Worm (Caenorhabditis elegans) whole organism, L4 larva: ENCODE results near the gene klc-2.

Source experiments
- D1046.2 ChIP-seq: fragments of 200-800 bp; sonication (Bioruptor generic); IDR thresholded peaks from 2 replicates; pipeline ENCODE4 v1.3.6; 2022; ENCODE audit warnings: missing genetic modification characterization, missing compliant biosample characterization
- F26F4.8 ChIP-seq: fragments of 200-800 bp; sonication (Bioruptor generic); conservative IDR thresholded peaks from 2 replicates; pipeline ENCODE4 v1.3.6; 2022; ENCODE audit warnings: missing genetic modification characterization, missing compliant biosample characterization
- F44E2.7 ChIP-seq: fragments of 200-800 bp; sonication (Bioruptor generic); IDR thresholded peaks from 2 replicates; pipeline ENCODE4 v2.1.2; 2022; ENCODE audit warnings: missing genetic modification characterization, missing compliant biosample characterization
- Y105C5A.15 ChIP-seq: fragments of 200-800 bp; sonication (Bioruptor generic); IDR thresholded peaks from 2 replicates; pipeline ENCODE4 v1.3.6; 2022; ENCODE audit warnings: missing genetic modification characterization, missing compliant biosample characterization
- Y48G9A.11 ChIP-seq: fragments of 200-800 bp; sonication (Bioruptor generic); IDR thresholded peaks from 2 replicates; pipeline ENCODE4 v1.3.6; 2022; ENCODE audit warnings: missing genetic modification reagents, missing genetic modification characterization, missing compliant biosample characterization
- Y5F2A.4 ChIP-seq: fragments of 200-800 bp; sonication (Bioruptor generic); optimal IDR thresholded peaks from 2 replicates; lab custom pipeline; 2018; ENCODE audit warnings: mild to moderate bottlenecking, missing genetic modification characterization, missing compliant biosample characterization
- Y75B8A.6 ChIP-seq: fragments of 200-800 bp; sonication (Bioruptor generic); IDR thresholded peaks from 2 replicates; pipeline ENCODE4 v1.3.6; 2022; ENCODE audit warnings: missing genetic modification reagents, missing genetic modification characterization, missing compliant biosample characterization
- ama-1 ChIP-seq: fragments of 150-350 bp; optimal IDR thresholded peaks from 2 replicates; lab custom pipeline; 2014; ENCODE audit warnings: inconsistent platforms, mixed read lengths
- arid-1 ChIP-seq: fragments of 200-800 bp; sonication (Bioruptor generic); conservative IDR thresholded peaks from 2 replicates; pipeline ENCODE4 v1.3.6; 2022; ENCODE audit warnings: missing genetic modification reagents, missing genetic modification characterization, missing compliant biosample characterization
- ceh-44 ChIP-seq: fragments of 200-800 bp; sonication (Bioruptor generic); IDR thresholded peaks from 2 replicates; pipeline ENCODE4 v1.3.6; 2022; ENCODE audit warnings: missing genetic modification reagents, missing genetic modification characterization, missing compliant biosample characterization
- ctbp-1 ChIP-seq: fragments of 200-800 bp; sonication (Bioruptor generic); IDR thresholded peaks from 2 replicates; pipeline ENCODE4 v1.3.6; 2022; ENCODE audit warnings: missing genetic modification reagents, missing genetic modification characterization, missing compliant biosample characterization
- daf-12 ChIP-seq: fragments of 150-350 bp; optimal IDR thresholded peaks from 2 replicates; lab custom pipeline; 2014; ENCODE audit warnings: missing biosample characterization, missing genetic modification reagents, missing genetic modification characterization
- daf-16 ChIP-seq, 3 experiments: sonication (generic microtip); optimal IDR thresholded peaks; 2 replicates each; lab custom pipeline; 2016 to 2017; ENCODE audit warnings: missing genetic modification characterization in 3 of 3, missing genetic modification reagents in 3 of 3, mild to moderate bottlenecking in 2 of 3, missing compliant biosample characterization in 2 of 3, missing biosample characterization in 1 of 3, moderate library complexity in 1 of 3
- daf-8 ChIP-seq: fragments of 200-800 bp; sonication (Bioruptor generic); IDR thresholded peaks from 2 replicates; pipeline ENCODE4 v1.3.6; 2022; ENCODE audit warnings: missing genetic modification characterization, missing compliant biosample characterization
- dmd-6 ChIP-seq: fragments of 200-800 bp; sonication (Bioruptor generic); IDR thresholded peaks from 2 replicates; pipeline ENCODE4 v1.3.6; 2022; ENCODE audit warnings: missing genetic modification reagents, missing genetic modification characterization, missing compliant biosample characterization
- dmd-8 ChIP-seq: fragments of 200-800 bp; sonication (Bioruptor generic); IDR thresholded peaks from 2 replicates; pipeline ENCODE4 v1.3.6; 2022; ENCODE audit warnings: missing genetic modification characterization, missing compliant biosample characterization
- dmd-9 ChIP-seq: fragments of 200-800 bp; sonication (Bioruptor generic); IDR thresholded peaks from 2 replicates; pipeline ENCODE4 v1.3.6; 2022; ENCODE audit warnings: missing genetic modification reagents, missing genetic modification characterization, missing compliant biosample characterization
- duxl-1 ChIP-seq: sonication (generic microtip); optimal IDR thresholded peaks from 2 replicates; lab custom pipeline; 2016; ENCODE audit warnings: mild to moderate bottlenecking, missing genetic modification characterization, moderate library complexity, missing compliant biosample characterization; ENCODE audit not compliant: poor library complexity
- dve-1 ChIP-seq: sonication (generic microtip); optimal IDR thresholded peaks from 2 replicates; lab custom pipeline; 2017; ENCODE audit warnings: antibody characterized with exemption, mild to moderate bottlenecking, missing genetic modification characterization, missing compliant biosample characterization; ENCODE audit not compliant: insufficient read depth
- egl-43 ChIP-seq: fragments of 200-800 bp; sonication (Bioruptor generic); IDR thresholded peaks from 2 replicates; pipeline ENCODE4 v1.3.6; 2022; ENCODE audit warnings: missing genetic modification reagents, missing genetic modification characterization, missing compliant biosample characterization
- gei-8 ChIP-seq: fragments of 200-800 bp; sonication (Bioruptor generic); optimal IDR thresholded peaks from 2 replicates; lab custom pipeline; 2018; ENCODE audit warnings: mild to moderate bottlenecking, missing genetic modification characterization, missing compliant biosample characterization
- hmg-1.1 ChIP-seq: fragments of 200-800 bp; sonication (Bioruptor generic); IDR thresholded peaks from 2 replicates; pipeline ENCODE4 v1.3.6; 2022; ENCODE audit warnings: missing genetic modification reagents, missing genetic modification characterization, missing compliant biosample characterization
- lim-7 ChIP-seq: fragments of 200-800 bp; sonication (Bioruptor generic); IDR thresholded peaks from 2 replicates; pipeline ENCODE4 v1.3.6; 2022; ENCODE audit warnings: missing genetic modification characterization, missing compliant biosample characterization
- lin-1 ChIP-seq: fragments of 200-800 bp; sonication (Bioruptor generic); IDR thresholded peaks from 2 replicates; pipeline ENCODE4 v1.3.6; 2022; ENCODE audit warnings: missing genetic modification reagents, missing genetic modification characterization, missing compliant biosample characterization
- lin-38 ChIP-seq: fragments of 200-800 bp; sonication (Bioruptor generic); IDR thresholded peaks from 2 replicates; pipeline ENCODE4 v1.3.6; 2022; ENCODE audit warnings: missing genetic modification reagents, missing genetic modification characterization, missing compliant biosample characterization
- madf-5 ChIP-seq, 2 experiments: fragments of 200-800 bp; sonication (Bioruptor generic); IDR thresholded peaks; 2 replicates each; pipeline ENCODE4 v1.3.6; 2022; ENCODE audit warnings: missing compliant biosample characterization in 2 of 2, missing genetic modification characterization in 2 of 2
- madf-9 ChIP-seq: fragments of 200-800 bp; sonication (Bioruptor generic); conservative IDR thresholded peaks from 2 replicates; pipeline ENCODE4 v1.3.6; 2022; ENCODE audit warnings: missing genetic modification reagents, missing genetic modification characterization, missing compliant biosample characterization
- mes-2 ChIP-seq: sonication (generic microtip); optimal IDR thresholded peaks from 2 replicates; lab custom pipeline; 2016; ENCODE audit warnings: missing genotype, mild to moderate bottlenecking, missing genetic modification characterization, missing compliant biosample characterization; ENCODE audit not compliant: poor library complexity, severe bottlenecking
- mxl-2 ChIP-seq: fragments of 200-800 bp; sonication (Bioruptor generic); conservative IDR thresholded peaks from 2 replicates; pipeline ENCODE4 v1.3.6; 2022; ENCODE audit warnings: missing genetic modification reagents, missing genetic modification characterization, missing compliant biosample characterization
- nhr-111 ChIP-seq: fragments of 200-800 bp; sonication (Bioruptor generic); optimal IDR thresholded peaks from 2 replicates; lab custom pipeline; 2018; ENCODE audit warnings: mild to moderate bottlenecking, missing genetic modification characterization, missing compliant biosample characterization
- nhr-237 ChIP-seq: sonication (generic microtip); optimal IDR thresholded peaks from 2 replicates; lab custom pipeline; 2017; ENCODE audit warnings: missing biosample characterization, missing genetic modification characterization
- nhr-28 ChIP-seq: fragments of 150-350 bp; optimal IDR thresholded peaks from 2 replicates; lab custom pipeline; 2014; ENCODE audit warnings: missing biosample characterization, missing genetic modification characterization
- nhr-41 ChIP-seq: fragments of 200-800 bp; sonication (Bioruptor generic); IDR thresholded peaks from 2 replicates; pipeline ENCODE4 v1.3.6; 2022; ENCODE audit warnings: missing genetic modification reagents, missing genetic modification characterization, missing compliant biosample characterization
- nhr-6 ChIP-seq: fragments of 150-350 bp; optimal IDR thresholded peaks from 2 replicates; lab custom pipeline; 2014; ENCODE audit warnings: missing biosample characterization, missing genetic modification characterization
- nhr-77 ChIP-seq: fragments of 150-350 bp; optimal IDR thresholded peaks from 2 replicates; lab custom pipeline; 2014; ENCODE audit warnings: missing biosample characterization, missing genetic modification characterization
- pha-4 ChIP-seq, 2 experiments: fragments of 150-350 bp in 1 of 2; fragments of 200-800 bp in 1 of 2; sonication (Bioruptor generic) in 1 of 2; IDR thresholded peaks in 1 of 2; optimal IDR thresholded peaks in 1 of 2; 2 replicates each; pipeline versions ENCODE4 v1.3.6 to Lab custom; 2014 to 2022; ENCODE audit warnings: missing genetic modification characterization in 2 of 2, missing genetic modification reagents in 2 of 2, missing biosample characterization in 1 of 2, missing compliant biosample characterization in 1 of 2
- php-3 ChIP-seq: fragments of 200-800 bp; sonication (Bioruptor generic); IDR thresholded peaks from 2 replicates; pipeline ENCODE4 v1.3.6; 2022; ENCODE audit warnings: missing genetic modification reagents, missing genetic modification characterization, missing compliant biosample characterization
- rbr-2 ChIP-seq: sonication (generic microtip); optimal IDR thresholded peaks from 2 replicates; lab custom pipeline; 2016; ENCODE audit warnings: missing genotype, missing genetic modification characterization, missing compliant biosample characterization
- saeg-2 ChIP-seq: fragments of 200-800 bp; sonication (Bioruptor generic); IDR thresholded peaks from 2 replicates; pipeline ENCODE4 v1.3.6; 2022; ENCODE audit warnings: missing genetic modification reagents, missing genetic modification characterization, missing compliant biosample characterization
- snpc-1.2 ChIP-seq: fragments of 200-800 bp; sonication (Bioruptor generic); IDR thresholded peaks from 2 replicates; pipeline ENCODE4 v1.3.6; 2022; ENCODE audit warnings: missing genetic modification reagents, missing genetic modification characterization, missing compliant biosample characterization
- spr-3 ChIP-seq: fragments of 200-800 bp; sonication (Bioruptor generic); optimal IDR thresholded peaks from 2 replicates; lab custom pipeline; 2018; ENCODE audit warnings: mild to moderate bottlenecking, missing genetic modification characterization, missing compliant biosample characterization
- tra-1 ChIP-seq: fragments of 200-800 bp; sonication (Bioruptor generic); IDR thresholded peaks from 2 replicates; pipeline ENCODE4 v1.3.6; 2022; ENCODE audit warnings: missing genetic modification reagents, missing genetic modification characterization, missing compliant biosample characterization
- unc-130 ChIP-seq: sonication (generic microtip); optimal IDR thresholded peaks from 2 replicates; lab custom pipeline; 2016; ENCODE audit warnings: missing genetic modification reagents, missing genetic modification characterization, missing compliant biosample characterization
- vab-7 ChIP-seq: fragments of 200-800 bp; sonication (Bioruptor generic); IDR thresholded peaks from 2 replicates; pipeline ENCODE4 v1.3.6; 2022; ENCODE audit warnings: missing genetic modification reagents, missing genetic modification characterization, missing compliant biosample characterization
- zfp-3 ChIP-seq: fragments of 200-800 bp; sonication (Bioruptor generic); conservative IDR thresholded peaks from 2 replicates; pipeline ENCODE4 v1.3.6; 2022; ENCODE audit warnings: missing genetic modification reagents, missing genetic modification characterization, missing compliant biosample characterization
- zip-11 ChIP-seq: fragments of 200-800 bp; sonication (Bioruptor generic); IDR thresholded peaks from 2 replicates; pipeline ENCODE4 v1.3.6; 2022; ENCODE audit warnings: missing genetic modification characterization, missing compliant biosample characterization

Gene klc-2

ce11 chrV:5592323-5592722 lies 11.1 kb upstream of the klc-2 start, which contains the start of gene vps-37 (continued):
- TF ChIP-seq nhr-6 (tag; lab: Kevin White, UChicago) (peak; percentile 54), daf-12 (tag; lab: Kevin White, UChicago) (no peak), ama-1 (lab: Kevin White, UChicago) (no peak), nhr-28 (peak; percentile 46), nhr-77 (tag; lab: Kevin White, UChicago) (peak; percentile 42), ceh-44 (GFP tag; lab: Robert Waterston, UW) (no peak), dve-1 (tag; lab: Kevin White, UChicago) (peak; percentile 86), tra-1 (0 out of 2 replicates have a peak, but pooled peaks have one; percentile 19), hmg-1.1 (GFP tag; lab: Robert Waterston, UW) (peak; percentile 74), F44E2.7 (no peak)

- TF ChIP-seq D1046.2 (GFP tag; lab: Robert Waterston, UW) (peak; percentile 87; the same call in 1 of the 2 replicates), lim-7 (GFP tag; lab: Robert Waterston, UW) (peak; percentile 99), egl-43 (GFP tag; lab: Robert Waterston, UW) (peak; percentile 69; the same call in 1 of the 2 replicates), madf-9 (GFP tag; lab: Robert Waterston, UW) (0 out of 2 replicates have a peak, but pooled peaks have one; percentile 21), F26F4.8 (GFP tag; lab: Robert Waterston, UW) (peak; percentile 76), lin-38 (GFP tag; lab: Robert Waterston, UW) (peak; percentile 72), Y48G9A.11 (peak; percentile 78), rbr-2 (tag; lab: Kevin White, UChicago) (no peak), dmd-8 (GFP tag; lab: Robert Waterston, UW) (peak; percentile 86), php-3 (GFP tag; lab: Robert Waterston, UW) (0 out of 2 replicates have a peak, but pooled peaks have one; percentile 25), daf-8 (GFP tag; lab: Robert Waterston, UW) (no peak), pha-4 (GFP tag; IDR thresholded peaks at IDR 0.05; lab: Robert Waterston, UW) (peak; percentile 83; the same call in 1 of the 2 replicates), pha-4 (tag; optimal IDR thresholded peaks at IDR 0.05; lab: Kevin White, UChicago) (no peak), zfp-3 (GFP tag; lab: Robert Waterston, UW) (peak; percentile 30; the same call in 1 of the 2 replicates), nhr-111 (peak; percentile 76), Y105C5A.15 (GFP tag; lab: Robert Waterston, UW) (peak; percentile 99), nhr-77 (tag; lab: Kevin White, UChicago) (no peak), arid-1 (GFP tag; lab: Robert Waterston, UW) (peak; percentile 94), Y5F2A.4 (peak; percentile 42), tra-1 (peak; percentile 47; the same call in 1 of the 2 replicates), Y75B8A.6 (GFP tag; lab: Robert Waterston, UW) (peak; percentile 93), snpc-1.2 (peak; percentile 87), nhr-41 (0 out of 2 replicates have a peak, but pooled peaks have one; percentile 37), vab-7 (GFP tag; lab: Robert Waterston, UW) (peak; percentile 78), F44E2.7 (0 out of 2 replicates have a peak, but pooled peaks have one; percentile 19), nhr-28 (no peak), daf-16 (GFP tag; optimal IDR thresholded peaks at IDR 0.05; lab: Kevin White, UChicago) (peak in 1 of 2 experiments; percentile 27), daf-16 (tag; optimal IDR thresholded peaks at IDR 0.05; lab: Kevin White, UChicago) (no peak), dmd-9 (GFP tag; lab: Robert Waterston, UW) (no peak), dmd-6 (GFP tag; lab: Robert Waterston, UW) (no peak), unc-130 (GFP tag; lab: Kevin White, UChicago) (peak; percentile 33), duxl-1 (peak; percentile 51), nhr-237 (tag; lab: Kevin White, UChicago) (no peak), lin-1 (GFP tag; lab: Robert Waterston, UW) (peak; percentile 77), mes-2 (tag; lab: Kevin White, UChicago) (peak; percentile 10), mxl-2 (GFP tag; lab: Robert Waterston, UW) (no peak), saeg-2 (GFP tag; lab: Robert Waterston, UW) (0 out of 2 replicates have a peak, but pooled peaks have one; percentile 52), zip-11 (GFP tag; lab: Robert Waterston, UW) (no peak), madf-5 (GFP tag; IDR thresholded peaks at IDR 0.05; lab: Robert Waterston, UW) (peak; percentile 78 to 94; a peak in 3 of 4 replicates), spr-3 (GFP tag; lab: Kevin White, UChicago) (peak; percentile 2), gei-8 (GFP tag; lab: Kevin White, UChicago) (peak; percentile 77), ctbp-1 (GFP tag; lab: Robert Waterston, UW) (peak; percentile 68)
Measured at ce11 chrV:5591887-5592286, 10.7 kb upstream of the klc-2 start.
